Worm (Caenorhabditis elegans) whole organism, young adult: Measurements from ENCODE around the gene F54D5.2.

Experiments used
- B0019.2 ChIP-seq: fragments of 200-800 bp; sonication (Bioruptor generic); conservative IDR thresholded peaks from 2 replicates; pipeline ENCODE4 v1.3.6; 2022; ENCODE audit warnings: missing genetic modification reagents, missing genetic modification characterization, missing compliant biosample characterization
- B0261.1 ChIP-seq: sonication (generic microtip); optimal IDR thresholded peaks from 2 replicates; lab custom pipeline; 2016; ENCODE audit warnings: mild to moderate bottlenecking, missing genetic modification characterization, moderate library complexity, missing compliant biosample characterization
- C17E4.6 ChIP-seq: fragments of 200-800 bp; sonication (Bioruptor generic); IDR thresholded peaks from 2 replicates; pipeline ENCODE4 v1.3.6; 2022; ENCODE audit warnings: missing genetic modification reagents, missing genetic modification characterization, missing compliant biosample characterization
- F22D6.2 ChIP-seq: sonication (generic microtip); optimal IDR thresholded peaks from 2 replicates; lab custom pipeline; 2016; ENCODE audit warnings: mild to moderate bottlenecking, missing genetic modification characterization, missing compliant biosample characterization
- F23B12.7 ChIP-seq: sonication (generic microtip); optimal IDR thresholded peaks from 2 replicates; lab custom pipeline; 2017; ENCODE audit warnings: missing genetic modification characterization, mild to moderate bottlenecking, missing compliant biosample characterization, antibody characterized with exemption, moderate library complexity; ENCODE audit not compliant: insufficient read depth
- F37B4.10 ChIP-seq: fragments of 200-800 bp; sonication (Bioruptor generic); IDR thresholded peaks from 2 replicates; pipeline ENCODE4 v1.3.6; 2022; ENCODE audit warnings: missing genetic modification characterization, missing compliant biosample characterization
- K11D2.4 ChIP-seq: fragments of 200-800 bp; sonication (Bioruptor generic); IDR thresholded peaks from 2 replicates; pipeline ENCODE4 v1.3.6; 2022; ENCODE audit warnings: missing genetic modification reagents, missing genetic modification characterization, missing compliant biosample characterization
- aptf-2 ChIP-seq: fragments of 200-800 bp; sonication (Bioruptor generic); conservative IDR thresholded peaks from 2 replicates; pipeline ENCODE4 v1.3.6; 2022; ENCODE audit warnings: missing genetic modification reagents, missing genetic modification characterization, missing compliant biosample characterization
- athp-1 ChIP-seq: sonication (generic microtip); optimal IDR thresholded peaks from 2 replicates; lab custom pipeline; 2017; ENCODE audit warnings: mild to moderate bottlenecking, missing genetic modification characterization, missing compliant biosample characterization
- attf-3 ChIP-seq: fragments of 200-800 bp; sonication (Bioruptor generic); conservative IDR thresholded peaks from 2 replicates; pipeline ENCODE4 v1.3.6; 2022; ENCODE audit warnings: missing genetic modification reagents, missing genetic modification characterization, missing compliant biosample characterization
- ccch-3 ChIP-seq: fragments of 200-800 bp; sonication (Bioruptor generic); optimal IDR thresholded peaks from 2 replicates; lab custom pipeline; 2018; ENCODE audit warnings: mild to moderate bottlenecking, missing genetic modification characterization, missing compliant biosample characterization
- cebp-1 ChIP-seq, 2 experiments: fragments of 200-800 bp in 1 of 2; sonication (Bioruptor generic) in 1 of 2; sonication (generic microtip) in 1 of 2; IDR thresholded peaks in 1 of 2; optimal IDR thresholded peaks in 1 of 2; 2 replicates each; pipeline versions ENCODE4 v1.3.6 to Lab custom; 2017 to 2022; ENCODE audit warnings: missing compliant biosample characterization in 2 of 2, missing genetic modification characterization in 2 of 2, mild to moderate bottlenecking in 1 of 2, missing genetic modification reagents in 1 of 2, moderate library complexity in 1 of 2
- ceh-91 ChIP-seq: fragments of 200-800 bp; sonication (Bioruptor generic); IDR thresholded peaks from 2 replicates; pipeline ENCODE4 v1.3.6; 2022; ENCODE audit warnings: missing genetic modification reagents, missing genetic modification characterization, missing compliant biosample characterization
- chd-7 ChIP-seq: sonication (generic microtip); optimal IDR thresholded peaks from 2 replicates; lab custom pipeline; 2016; ENCODE audit warnings: mild to moderate bottlenecking, missing genetic modification characterization, moderate library complexity, missing compliant biosample characterization
- die-1 ChIP-seq: sonication (generic microtip); optimal IDR thresholded peaks from 2 replicates; lab custom pipeline; 2016; ENCODE audit warnings: missing genotype, mild to moderate bottlenecking, missing genetic modification characterization, missing compliant biosample characterization
- dpff-1 ChIP-seq: sonication (generic microtip); optimal IDR thresholded peaks from 2 replicates; lab custom pipeline; 2017; ENCODE audit warnings: mild to moderate bottlenecking, missing genetic modification characterization, missing compliant biosample characterization
- ekl-4 ChIP-seq: fragments of 200-800 bp; sonication (Bioruptor generic); IDR thresholded peaks from 2 replicates; pipeline ENCODE4 v1.3.6; 2022; ENCODE audit warnings: missing genetic modification reagents, missing genetic modification characterization, missing compliant biosample characterization
- fkh-3 ChIP-seq: sonication (generic microtip); optimal IDR thresholded peaks from 2 replicates; lab custom pipeline; 2016; ENCODE audit warnings: mild to moderate bottlenecking, missing genetic modification characterization, missing compliant biosample characterization
- hlh-26 ChIP-seq: fragments of 200-800 bp; sonication (Bioruptor generic); conservative IDR thresholded peaks from 2 replicates; pipeline ENCODE4 v1.3.6; 2022; ENCODE audit warnings: missing genetic modification reagents, missing genetic modification characterization, missing compliant biosample characterization
- hmg-1.2 ChIP-seq: fragments of 200-800 bp; sonication (Bioruptor generic); IDR thresholded peaks from 2 replicates; pipeline ENCODE4 v1.3.6; 2022; ENCODE audit warnings: missing genetic modification reagents, missing genetic modification characterization, missing compliant biosample characterization
- let-526 ChIP-seq: fragments of 200-800 bp; sonication (Bioruptor generic); IDR thresholded peaks from 2 replicates; pipeline ENCODE4 v1.3.6; 2022; ENCODE audit warnings: missing genetic modification reagents, missing genetic modification characterization, missing compliant biosample characterization
- madf-10 ChIP-seq: sonication (generic microtip); optimal IDR thresholded peaks from 2 replicates; lab custom pipeline; 2016; ENCODE audit warnings: mild to moderate bottlenecking, missing genetic modification characterization, missing compliant biosample characterization
- madf-3 ChIP-seq: fragments of 200-800 bp; sonication (Bioruptor generic); IDR thresholded peaks from 2 replicates; pipeline ENCODE4 v1.3.6; 2022; ENCODE audit warnings: missing genetic modification reagents, missing genetic modification characterization, missing compliant biosample characterization
- mel-28 ChIP-seq: sonication (generic microtip); optimal IDR thresholded peaks from 2 replicates; lab custom pipeline; 2016; ENCODE audit warnings: borderline replicate concordance, mild to moderate bottlenecking, missing genetic modification characterization, missing compliant biosample characterization
- mxl-1 ChIP-seq: sonication (generic microtip); optimal IDR thresholded peaks from 2 replicates; lab custom pipeline; 2016; ENCODE audit warnings: missing genetic modification characterization, missing compliant biosample characterization
- nhr-27 ChIP-seq: fragments of 200-800 bp; sonication (Bioruptor generic); optimal IDR thresholded peaks from 2 replicates; lab custom pipeline; 2018; ENCODE audit warnings: mild to moderate bottlenecking, missing genetic modification characterization, moderate library complexity, missing compliant biosample characterization
- pbrm-1 ChIP-seq: fragments of 200-800 bp; sonication (Bioruptor generic); IDR thresholded peaks from 2 replicates; pipeline ENCODE4 v1.3.6; 2022; ENCODE audit warnings: missing genetic modification reagents, missing genetic modification characterization, missing compliant biosample characterization
- rpc-1 ChIP-seq, 2 experiments: fragments of 150-350 bp in 1 of 2; sonication (generic microtip) in 1 of 2; optimal IDR thresholded peaks; 2 replicates each; lab custom pipeline; 2014 to 2018; ENCODE audit warnings: missing biosample characterization in 1 of 2, missing genetic modification characterization in 1 of 2, missing genetic modification reagents in 1 of 2, missing genotype in 1 of 2
- sea-2 ChIP-seq: fragments of 200-800 bp; sonication (Bioruptor generic); IDR thresholded peaks from 2 replicates; pipeline ENCODE4 v1.3.6; 2022; ENCODE audit warnings: missing genetic modification characterization, missing compliant biosample characterization
- snpc-1.1 ChIP-seq: sonication (generic microtip); optimal IDR thresholded peaks from 2 replicates; lab custom pipeline; 2017; ENCODE audit warnings: missing genetic modification characterization, mild to moderate bottlenecking, missing compliant biosample characterization, antibody characterized with exemption, moderate library complexity, missing genotype, missing genetic modification reagents; ENCODE audit not compliant: insufficient read depth
- snpc-3.4 ChIP-seq: sonication (generic microtip); optimal IDR thresholded peaks from 2 replicates; lab custom pipeline; 2017; ENCODE audit warnings: missing genetic modification characterization, mild to moderate bottlenecking, missing compliant biosample characterization, antibody characterized with exemption, moderate library complexity, missing genotype, missing genetic modification reagents
- zfh-2 ChIP-seq: fragments of 200-800 bp; sonication (Bioruptor generic); conservative IDR thresholded peaks from 2 replicates; pipeline ENCODE4 v1.3.6; 2022; ENCODE audit warnings: missing genetic modification reagents, missing genetic modification characterization, missing compliant biosample characterization
- ztf-18 ChIP-seq: sonication (generic microtip); optimal IDR thresholded peaks from 2 replicates; lab custom pipeline; 2016; ENCODE audit warnings: missing genotype, mild to moderate bottlenecking, missing genetic modification characterization, missing compliant biosample characterization

The F54D5.2 gene

ce11 chrII:11619895-11620439 lies 47.0 kb downstream of the F54D5.2 start (continued):
- no peak for TF ChIP-seq snpc-3.4
- TF ChIP-seq athp-1 = no peak
- TF ChIP-seq die-1 (tag; lab: Kevin White, UChicago) = peak; percentile 50
- TF ChIP-seq mel-28 (tag; lab: Kevin White, UChicago) = no peak
- TF ChIP-seq attf-3 (GFP tag; lab: Robert Waterston, UW) = no peak
- TF ChIP-seq nhr-27 (tag; lab: Kevin White, UChicago) = no peak
- no peak for TF ChIP-seq ceh-91 (GFP tag; lab: Robert Waterston, UW)

ce11 chrII:11620630-11621246 lies 47.8 kb downstream of the F54D5.2 start:
- TF ChIP-seq let-526 (0 out of 2 replicates have a peak, but pooled peaks have one; percentile 43), athp-1 (no peak)

ce11 chrII:11621576-11621975 lies 48.6 kb downstream of the F54D5.2 start:
- TF ChIP-seq madf-3 (GFP tag; lab: Robert Waterston, UW) = 0 out of 2 replicates have a peak, but pooled peaks have one; percentile 40
- no peak for TF ChIP-seq B0019.2 (GFP tag; lab: Robert Waterston, UW)
- TF ChIP-seq F23B12.7 (tag; lab: Kevin White, UChicago) = no peak
- TF ChIP-seq C17E4.6 = no peak
- no peak for TF ChIP-seq snpc-1.1
- TF ChIP-seq sea-2 (GFP tag; lab: Robert Waterston, UW) = no peak
- TF ChIP-seq B0261.1 = no peak
- TF ChIP-seq hlh-26 (GFP tag; lab: Robert Waterston, UW) = no peak
- TF ChIP-seq fkh-3 (tag; lab: Kevin White, UChicago) = no peak
- TF ChIP-seq mxl-1 (tag; lab: Kevin White, UChicago) = no peak
- TF ChIP-seq zfh-2 = 0 out of 2 replicates have a peak, but pooled peaks have one; percentile 6
- no peak for TF ChIP-seq aptf-2 (GFP tag; lab: Robert Waterston, UW)
- TF ChIP-seq ztf-18 = no peak
- no peak for TF ChIP-seq K11D2.4 (GFP tag; lab: Robert Waterston, UW)
- no peak for TF ChIP-seq rpc-1 (optimal IDR thresholded peaks at IDR 0.05; lab: Kevin White, UChicago)
- TF ChIP-seq rpc-1 (tag; optimal IDR thresholded peaks at IDR 0.05; lab: Kevin White, UChicago) = no peak
- no peak for TF ChIP-seq madf-10 (tag; lab: Kevin White, UChicago)
- TF ChIP-seq chd-7 (tag; lab: Kevin White, UChicago) = no peak
- no peak for TF ChIP-seq pbrm-1
- TF ChIP-seq nhr-27 (tag; lab: Kevin White, UChicago) = no peak
- TF ChIP-seq hmg-1.2 (GFP tag; lab: Robert Waterston, UW) = 0 out of 2 replicates have a peak, but pooled peaks have one; percentile 13
- TF ChIP-seq F37B4.10 = no peak
- TF ChIP-seq ccch-3 (GFP tag; lab: Kevin White, UChicago) = no peak
- TF ChIP-seq dpff-1 (tag; lab: Kevin White, UChicago) = no peak
- TF ChIP-seq athp-1 = no peak
- no peak for TF ChIP-seq cebp-1 (GFP tag; IDR thresholded peaks at IDR 0.05; lab: Robert Waterston, UW)
- TF ChIP-seq cebp-1 (tag; optimal IDR thresholded peaks at IDR 0.05; lab: Kevin White, UChicago) = no peak
- no peak for TF ChIP-seq ekl-4 (GFP tag; lab: Robert Waterston, UW)
- TF ChIP-seq, all 124 proteins: peak for 3

ce11 chrII:11622605-11623004 lies 49.6 kb downstream of the F54D5.2 start:
- TF ChIP-seq pbrm-1 (0 out of 2 replicates have a peak, but pooled peaks have one; percentile 15), K11D2.4 (GFP tag; lab: Robert Waterston, UW) (0 out of 2 replicates have a peak, but pooled peaks have one; percentile 18), F22D6.2 (tag; lab: Kevin White, UChicago) (no peak)
